Fruit fly (Drosophila melanogaster) whole organism, embryonic: ENCODE data around the gene Pstk.
A peak's percentile ranks its signal among the peaks of the same experiment; 100 is the strongest.

Experiments used
- Ada2b ChIP-seq: fragments of 200-800 bp; sonication (Bioruptor generic); IDR thresholded peaks from 2 replicates; pipeline ENCODE4 v1.3.6; 2022; ENCODE audit warnings: missing biosample characterization, missing genetic modification characterization
- Blimp-1 ChIP-seq: fragments of 200-800 bp; sonication (Bioruptor generic); optimal IDR thresholded peaks from 3 replicates; lab custom pipeline; 2018; ENCODE audit warnings: missing biosample characterization, missing genetic modification characterization, mild to moderate bottlenecking, moderate library complexity, missing genetic modification reagents
- Bteb2 ChIP-seq: fragments of 200-800 bp; sonication (Bioruptor generic); optimal IDR thresholded peaks from 2 replicates; lab custom pipeline; 2016; ENCODE audit warnings: missing biosample characterization, missing genetic modification characterization
- CG10321 ChIP-seq: fragments of 200-800 bp; sonication (Bioruptor generic); IDR thresholded peaks from 2 replicates; pipeline ENCODE4 v1.3.6; 2022; ENCODE audit warnings: missing biosample characterization, missing genetic modification characterization
- CG12942 ChIP-seq: fragments of 200-800 bp; sonication (Bioruptor generic); optimal IDR thresholded peaks from 3 replicates; lab custom pipeline; 2016; ENCODE audit warnings: missing biosample characterization, missing genetic modification characterization
- CG17328 ChIP-seq: fragments of 200-800 bp; sonication (Bioruptor generic); IDR thresholded peaks from 2 replicates; pipeline ENCODE4 v1.3.6; 2022; ENCODE audit warnings: missing biosample characterization, missing genetic modification characterization
- CG18262 ChIP-seq: fragments of 200-800 bp; optimal IDR thresholded peaks from 3 replicates; lab custom pipeline; 2019; ENCODE audit warnings: missing biosample characterization, mild to moderate bottlenecking, missing genetic modification characterization, moderate library complexity
- CG32772 ChIP-seq: fragments of 200-800 bp; sonication (Bioruptor generic); IDR thresholded peaks from 2 replicates; pipeline ENCODE4 v1.3.6; 2022; ENCODE audit warnings: missing biosample characterization, missing genetic modification characterization
- CG3995 ChIP-seq: fragments of 200-800 bp; sonication (Bioruptor generic); optimal IDR thresholded peaks from 3 replicates; lab custom pipeline; 2016; ENCODE audit warnings: missing biosample characterization, missing genetic modification characterization
- CG4854 ChIP-seq: fragments of 200-800 bp; sonication (Bioruptor generic); optimal IDR thresholded peaks from 2 replicates; lab custom pipeline; 2016; ENCODE audit warnings: missing biosample characterization, missing genetic modification characterization, inconsistent platforms
- Chrac-16 ChIP-seq: fragments of 200-800 bp; sonication (Bioruptor generic); optimal IDR thresholded peaks from 3 replicates; lab custom pipeline; 2016; ENCODE audit warnings: missing biosample characterization, missing genetic modification characterization
- CoRest ChIP-seq: fragments of 200-800 bp; sonication (Bioruptor generic); optimal IDR thresholded peaks from 3 replicates; lab custom pipeline; 2018; ENCODE audit warnings: missing biosample characterization, mild to moderate bottlenecking, missing genetic modification characterization, moderate library complexity
- Dad ChIP-seq: fragments of 200-800 bp; sonication (Bioruptor generic); optimal IDR thresholded peaks from 3 replicates; lab custom pipeline; 2016; ENCODE audit warnings: missing biosample characterization, missing genetic modification characterization
- Dip2 ChIP-seq: fragments of 200-800 bp; sonication (Bioruptor generic); IDR thresholded peaks from 2 replicates; pipeline ENCODE4 v1.3.6; 2022; ENCODE audit warnings: missing biosample characterization, missing genetic modification characterization
- Drgx ChIP-seq: fragments of 200-800 bp; sonication (Bioruptor generic); IDR thresholded peaks from 2 replicates; pipeline ENCODE4 v1.3.6; 2022; ENCODE audit warnings: missing biosample characterization, missing genetic modification characterization
- Fer1 ChIP-seq: fragments of 200-800 bp; sonication (Bioruptor generic); optimal IDR thresholded peaks from 2 replicates; lab custom pipeline; 2017; ENCODE audit warnings: missing biosample characterization, mild to moderate bottlenecking, missing genetic modification characterization
- GATAe ChIP-seq: fragments of 200-800 bp; sonication (Bioruptor generic); conservative IDR thresholded peaks from 2 replicates; pipeline ENCODE4 v1.3.6; 2022; ENCODE audit warnings: missing biosample characterization, missing genetic modification characterization
- HmgZ ChIP-seq: fragments of 200-800 bp; sonication (Bioruptor generic); optimal IDR thresholded peaks from 2 replicates; lab custom pipeline; 2018; ENCODE audit warnings: missing biosample characterization, mild to moderate bottlenecking, missing genetic modification characterization
- Kr ChIP-seq: fragments of 200-800 bp; sonication (Bioruptor generic); optimal IDR thresholded peaks from 2 replicates; lab custom pipeline; 2017; ENCODE audit warnings: missing biosample characterization, mild to moderate bottlenecking, missing genetic modification characterization
- Max ChIP-seq: fragments of 200-800 bp; sonication (Bioruptor generic); optimal IDR thresholded peaks from 2 replicates; lab custom pipeline; 2016; ENCODE audit warnings: missing biosample characterization, mild to moderate bottlenecking, missing genetic modification characterization
- Med ChIP-seq: fragments of 200-800 bp; sonication (Bioruptor generic); peaks from one replicate; lab custom pipeline; 2016; ENCODE audit warnings: missing biosample characterization, missing genetic modification characterization, mild to moderate bottlenecking, inconsistent platforms, moderate library complexity
- NC2β ChIP-seq: fragments of 200-800 bp; sonication (Bioruptor generic); optimal IDR thresholded peaks from 2 replicates; lab custom pipeline; 2016; ENCODE audit warnings: missing biosample characterization, missing genetic modification characterization
- NK7.1 ChIP-seq: fragments of 200-800 bp; sonication (Bioruptor generic); optimal IDR thresholded peaks from 3 replicates; lab custom pipeline; 2016; ENCODE audit warnings: missing biosample characterization, missing genetic modification characterization
- Neu2 ChIP-seq: fragments of 200-800 bp; sonication (Bioruptor generic); optimal IDR thresholded peaks from 3 replicates; lab custom pipeline; 2016; ENCODE audit warnings: missing biosample characterization, missing genetic modification characterization, borderline replicate concordance
- Oli ChIP-seq: fragments of 200-800 bp; sonication (Bioruptor generic); optimal IDR thresholded peaks from 2 replicates; lab custom pipeline; 2018; ENCODE audit warnings: missing biosample characterization, mild to moderate bottlenecking, missing genetic modification characterization, moderate library complexity
- Sox100B ChIP-seq: fragments of 200-800 bp; sonication (Bioruptor generic); optimal IDR thresholded peaks from 3 replicates; lab custom pipeline; 2018; ENCODE audit warnings: missing biosample characterization, mild to moderate bottlenecking, missing genetic modification characterization
- Tbp ChIP-seq: fragments of >200 bp; optimal IDR thresholded peaks from 2 replicates; lab custom pipeline; 2018; ENCODE audit warnings: missing biosample characterization, missing genetic modification characterization
- ato ChIP-seq: fragments of 200-800 bp; sonication (Bioruptor generic); IDR thresholded peaks from 2 replicates; pipeline ENCODE4 v1.3.6; 2022; ENCODE audit warnings: missing biosample characterization, missing genetic modification characterization; ENCODE audit not compliant: partially characterized antibody
- br ChIP-seq: fragments of >200 bp; optimal IDR thresholded peaks from 2 replicates; lab custom pipeline; 2017
- cad ChIP-seq: fragments of >200 bp; optimal IDR thresholded peaks from 2 replicates; lab custom pipeline; 2017; ENCODE audit warnings: missing biosample characterization, missing genetic modification characterization
- chif ChIP-seq, 2 experiments: fragments of 200-800 bp; sonication (Bioruptor generic); optimal IDR thresholded peaks; 3 replicates each; lab custom pipeline; 2016; ENCODE audit warnings: missing biosample characterization in 2 of 2, missing genetic modification characterization in 2 of 2
- chn ChIP-seq: fragments of 200-800 bp; sonication (Bioruptor generic); optimal IDR thresholded peaks from 2 replicates; lab custom pipeline; 2016; ENCODE audit warnings: missing biosample characterization, missing genetic modification characterization
- dimm ChIP-seq: fragments of 200-800 bp; sonication (Bioruptor generic); IDR thresholded peaks from 2 replicates; pipeline ENCODE4 v1.3.6; 2022; ENCODE audit warnings: missing biosample characterization, missing genetic modification characterization
- dysf ChIP-seq: fragments of 200-800 bp; sonication (Bioruptor generic); IDR thresholded peaks from 3 replicates; pipeline ENCODE4 v1.3.6; 2022; ENCODE audit warnings: missing biosample characterization, missing genetic modification characterization
- eyg ChIP-seq: fragments of 200-800 bp; sonication (Bioruptor generic); optimal IDR thresholded peaks from 3 replicates; lab custom pipeline; 2016; ENCODE audit warnings: missing biosample characterization, missing genetic modification characterization
- grau ChIP-seq: fragments of 200-800 bp; optimal IDR thresholded peaks from 3 replicates; lab custom pipeline; 2019; ENCODE audit warnings: missing biosample characterization, mild to moderate bottlenecking, missing genetic modification characterization, moderate library complexity
- kni ChIP-seq: fragments of 200-800 bp; sonication (Bioruptor generic); optimal IDR thresholded peaks from 3 replicates; lab custom pipeline; 2017; ENCODE audit warnings: mild to moderate bottlenecking, missing biosample characterization, missing genetic modification reagents, missing genetic modification characterization
- knrl ChIP-seq: fragments of 200-800 bp; sonication (Bioruptor generic); IDR thresholded peaks from 3 replicates; pipeline ENCODE4 v1.3.6; 2022; ENCODE audit warnings: missing biosample characterization, missing genetic modification characterization; ENCODE audit not compliant: partially characterized antibody
- lilli ChIP-seq: fragments of 200-800 bp; sonication (Bioruptor generic); optimal IDR thresholded peaks from 3 replicates; lab custom pipeline; 2016; ENCODE audit warnings: missing biosample characterization, missing genetic modification characterization
- lov ChIP-seq, 2 experiments: fragments of 200-800 bp in 1 of 2; fragments of >200 bp in 1 of 2; sonication (Bioruptor generic) in 1 of 2; IDR thresholded peaks in 1 of 2; optimal IDR thresholded peaks in 1 of 2; 2 replicates in 1 of 2; 3 replicates in 1 of 2; pipeline versions ENCODE4 v1.3.6 to Lab custom; 2017 to 2022; ENCODE audit warnings: missing biosample characterization in 1 of 2, missing genetic modification characterization in 1 of 2
- mld ChIP-seq: fragments of 200-800 bp; sonication (Bioruptor generic); IDR thresholded peaks from 3 replicates; pipeline ENCODE4 v1.3.6; 2022; ENCODE audit warnings: missing biosample characterization, missing genetic modification characterization; ENCODE audit not compliant: partially characterized antibody
- nerfin-1 ChIP-seq: fragments of 200-800 bp; sonication (Bioruptor generic); optimal IDR thresholded peaks from 3 replicates; lab custom pipeline; 2019; ENCODE audit warnings: missing biosample characterization, mild to moderate bottlenecking, missing genetic modification characterization, moderate library complexity
- oc ChIP-seq: fragments of 200-800 bp; sonication (Bioruptor generic); optimal IDR thresholded peaks from 2 replicates; lab custom pipeline; 2018; ENCODE audit warnings: missing biosample characterization, mild to moderate bottlenecking, missing genetic modification characterization, moderate library complexity
- pita ChIP-seq: fragments of 200-800 bp; sonication (Bioruptor generic); optimal IDR thresholded peaks from 2 replicates; lab custom pipeline; 2017; ENCODE audit warnings: missing biosample characterization, mild to moderate bottlenecking, missing genetic modification characterization
- pzg ChIP-seq: fragments of 200-800 bp; sonication (Bioruptor generic); optimal IDR thresholded peaks from 3 replicates; lab custom pipeline; 2018; ENCODE audit warnings: missing biosample characterization, mild to moderate bottlenecking, missing genetic modification characterization, moderate library complexity
- sens-2 ChIP-seq: fragments of 200-800 bp; sonication (Bioruptor generic); IDR thresholded peaks from 2 replicates; pipeline ENCODE4 v1.3.6; 2022; ENCODE audit warnings: missing biosample characterization, missing genetic modification characterization
- sob ChIP-seq: fragments of 200-800 bp; sonication (Bioruptor generic); IDR thresholded peaks from 2 replicates; pipeline ENCODE4 v1.3.6; 2022; ENCODE audit warnings: missing biosample characterization, missing genetic modification characterization
- usp ChIP-seq: fragments of >200 bp; optimal IDR thresholded peaks from 2 replicates; lab custom pipeline; 2017; ENCODE audit warnings: missing biosample characterization, missing genetic modification characterization
- vvl ChIP-seq: fragments of 200-800 bp; sonication (Bioruptor generic); IDR thresholded peaks from 2 replicates; pipeline ENCODE4 v1.3.6; 2022; ENCODE audit warnings: missing biosample characterization, missing genetic modification characterization
- wor ChIP-seq: fragments of 200-800 bp; sonication (Bioruptor generic); IDR thresholded peaks from 2 replicates; pipeline ENCODE4 v1.3.6; 2022; ENCODE audit warnings: missing biosample characterization, missing genetic modification characterization
- zen2 ChIP-seq: fragments of 200-800 bp; sonication (Bioruptor generic); IDR thresholded peaks from 3 replicates; pipeline ENCODE4 v1.3.6; 2022; ENCODE audit warnings: missing biosample characterization, missing genetic modification characterization; ENCODE audit not compliant: partially characterized antibody

Gene Pstk

DNA sequence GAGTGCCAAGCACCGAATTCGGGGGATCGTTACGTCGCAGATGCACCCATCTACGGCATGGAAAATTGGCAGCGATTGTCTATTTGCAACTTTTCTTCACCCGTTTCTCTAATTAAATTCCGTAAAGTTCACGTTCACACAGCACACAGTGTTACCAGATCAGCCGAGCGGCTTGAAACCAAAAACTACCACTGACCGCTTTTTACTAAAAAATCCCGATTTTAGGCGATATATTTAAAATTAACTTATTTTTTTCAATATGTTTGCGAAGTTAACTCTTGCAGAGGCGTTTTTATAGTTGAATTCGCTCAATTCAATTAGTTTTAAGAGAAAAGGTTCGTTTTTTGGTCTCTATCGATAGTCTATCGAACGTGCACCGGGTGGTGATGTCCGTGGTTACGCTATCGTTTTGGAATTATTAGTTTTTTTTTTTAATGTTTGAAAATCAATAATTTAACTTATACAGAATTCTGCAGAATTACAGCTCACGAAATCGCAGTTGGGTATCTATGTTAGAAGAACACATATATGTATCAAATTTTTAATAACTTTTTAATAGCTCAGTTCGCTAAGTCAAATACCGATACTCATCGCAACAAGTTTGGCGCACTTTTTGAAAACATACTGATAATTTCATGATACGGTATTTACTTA is 38.6 kb downstream of the Pstk start, which contains the start of gene Tao (continued):
- no peak for TF ChIP-seq nerfin-1 (tag; lab: Kevin White, UChicago)
- TF ChIP-seq Bteb2 (GFP tag; lab: Kevin White, UChicago), result no peak
- TF ChIP-seq chif (GFP tag; optimal IDR thresholded peaks at IDR 0.05; lab: Kevin White, UChicago), result no peak
- TF ChIP-seq knrl (GFP tag; lab: Robert Waterston, UW), result peak; percentile 90
- peak; percentile 74; the same call in 2 of the 3 replicates for TF ChIP-seq zen2
- TF ChIP-seq NC2β (GFP tag; lab: Kevin White, UChicago), result no peak
- TF ChIP-seq dimm (GFP tag; lab: Robert Waterston, UW), result no peak
- TF ChIP-seq dysf, result no peak
- TF ChIP-seq CG3995, result peak; percentile 78
- no peak for TF ChIP-seq CG12942 (GFP tag; lab: Kevin White, UChicago)
- no peak for TF ChIP-seq CG4854 (GFP tag; lab: Kevin White, UChicago)
- TF ChIP-seq grau, result no peak
- TF ChIP-seq eyg (GFP tag; lab: Kevin White, UChicago), result no peak
- TF ChIP-seq oc (tag; lab: Kevin White, UChicago), result no peak
- TF ChIP-seq sob (GFP tag; lab: Robert Waterston, UW), result no peak
- no peak for TF ChIP-seq GATAe (GFP tag; lab: Robert Waterston, UW)
- TF ChIP-seq wor (GFP tag; lab: Robert Waterston, UW), result no peak
- TF ChIP-seq Drgx, result no peak
- TF ChIP-seq CG32772 (GFP tag; lab: Robert Waterston, UW), result no peak
- TF ChIP-seq Dip2, result no peak
- TF ChIP-seq HmgZ, result no peak
- TF ChIP-seq chn (GFP tag; lab: Kevin White, UChicago), result no peak
- TF ChIP-seq cad (GFP tag; lab: Kevin White, UChicago), result no peak
- peak; percentile 21 for TF ChIP-seq Max
- TF ChIP-seq Med (GFP tag; lab: Kevin White, UChicago), result no peak
- no peak for TF ChIP-seq Fer1 (GFP tag; lab: Kevin White, UChicago)
- peak; percentile 54; the same call in 1 of the 3 replicates for TF ChIP-seq mld (GFP tag; lab: Robert Waterston, UW)
- no peak for TF ChIP-seq usp (GFP tag; lab: Kevin White, UChicago)
- no peak for TF ChIP-seq Chrac-16 (GFP tag; lab: Kevin White, UChicago)
- TF ChIP-seq Kr, result no peak
- no peak for TF ChIP-seq Blimp-1 (GFP tag; lab: Kevin White, UChicago)
- no peak for TF ChIP-seq Ada2b (GFP tag; lab: Robert Waterston, UW)
- peak; percentile 15 for TF ChIP-seq CoRest (tag; lab: Kevin White, UChicago)
- TF ChIP-seq CG10321, result no peak
- peak; percentile 41 for TF ChIP-seq pzg
- TF ChIP-seq Neu2 (GFP tag; lab: Kevin White, UChicago), result no peak
- TF ChIP-seq Sox100B (GFP tag; lab: Kevin White, UChicago), result no peak
- TF ChIP-seq kni (GFP tag; lab: Kevin White, UChicago), result no peak
- TF ChIP-seq NK7.1 (GFP tag; lab: Kevin White, UChicago), result no peak
- no peak for TF ChIP-seq lov (optimal IDR thresholded peaks at IDR 0.05; lab: Kevin White, UChicago)
- no peak for TF ChIP-seq lov (GFP tag; IDR thresholded peaks at IDR 0.05; lab: Robert Waterston, UW)
- TF ChIP-seq ato, result peak; percentile 42
- no peak for TF ChIP-seq CG17328 (GFP tag; lab: Robert Waterston, UW)
- no peak for TF ChIP-seq pita (GFP tag; lab: Kevin White, UChicago)
- no peak for TF ChIP-seq lilli
- no peak for TF ChIP-seq vvl (GFP tag; lab: Robert Waterston, UW)
- no peak for TF ChIP-seq Oli (tag; lab: Kevin White, UChicago)
- TF ChIP-seq CG18262 (tag; lab: Kevin White, UChicago), result no peak
- TF ChIP-seq br, result no peak
- TF ChIP-seq sens-2 (GFP tag; lab: Robert Waterston, UW), result no peak
- TF ChIP-seq Tbp (GFP tag; lab: Kevin White, UChicago), result no peak
- no peak for TF ChIP-seq Dad (GFP tag; lab: Kevin White, UChicago)
